Worm (Caenorhabditis elegans): ENCODE data around the gene Y116A8A.6.

Y116A8A.6 gene

DNA sequence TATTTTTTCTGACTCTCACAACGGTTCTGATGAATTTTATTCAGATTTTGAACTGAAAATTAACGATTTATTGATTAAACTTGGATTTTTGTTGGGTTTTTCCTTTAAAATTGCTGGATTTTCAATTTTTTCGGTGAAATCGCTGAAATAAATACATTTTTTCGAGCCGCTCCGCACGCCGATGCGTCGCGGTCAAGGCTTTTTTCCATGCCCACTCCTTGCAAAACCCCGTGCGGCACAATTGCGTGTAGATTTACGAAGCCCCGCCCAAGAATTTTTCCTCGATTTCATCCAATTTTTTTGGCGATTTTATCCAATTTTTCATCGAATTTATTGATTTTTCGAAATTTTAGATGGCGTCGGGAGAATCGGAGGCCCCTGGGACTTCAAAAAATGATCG is 36.9 kb upstream of the Y116A8A.6 start, which contains the start of gene gtsf-1 (continued):
- TF ChIP-seq eor-1 (tag; optimal IDR thresholded peaks at IDR 0.05) (no peak), ZK546.5 (tag; optimal IDR thresholded peaks at IDR 0.05) (no peak), snpc-4 (tag; optimal IDR thresholded peaks at IDR 0.05) (peak; percentile 56), nhr-23 (tag; optimal IDR thresholded peaks at IDR 0.05) (peak; percentile 74), mml-1 (tag; optimal IDR thresholded peaks at IDR 0.05) (no peak), lin-15B (tag; optimal IDR thresholded peaks at IDR 0.05) (peak; percentile 88), daf-12 (tag; optimal IDR thresholded peaks at IDR 0.05) (no peak), ceh-9 (tag; optimal IDR thresholded peaks at IDR 0.05) (no peak), nhr-76 (tag; optimal IDR thresholded peaks at IDR 0.05) (no peak), pha-4 (tag; optimal IDR thresholded peaks at IDR 0.05) (peak; percentile 79)

DNA sequence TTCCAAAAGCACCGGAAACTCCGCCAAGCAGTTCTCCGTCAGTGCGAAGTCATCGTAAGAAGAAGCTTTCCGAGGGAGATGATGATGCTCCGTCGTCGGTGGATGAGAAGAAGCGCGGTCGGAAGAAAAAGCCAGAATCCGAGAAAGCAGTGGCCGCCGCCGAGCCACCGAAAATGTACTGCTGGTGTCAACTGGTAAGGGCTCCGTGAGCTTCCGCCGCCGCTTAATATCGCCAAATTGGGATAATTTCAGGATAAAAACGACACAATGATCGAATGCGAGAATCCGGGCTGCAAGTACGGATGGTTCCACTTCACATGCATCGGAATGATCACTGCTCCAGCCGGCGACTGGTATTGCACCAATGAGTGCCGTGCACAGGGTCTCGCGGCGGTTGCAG is 36.3 kb upstream of the Y116A8A.6 start:
- TF ChIP-seq nhr-12 (tag; optimal IDR thresholded peaks at IDR 0.05) = no peak
- no peak for TF ChIP-seq nhr-77 (tag; optimal IDR thresholded peaks at IDR 0.05)
- TF ChIP-seq nfya-1 (tag; optimal IDR thresholded peaks at IDR 0.05; ENCODE audit: insufficient read depth) = no peak
- TF ChIP-seq elt-3 (tag; optimal IDR thresholded peaks at IDR 0.05) = no peak

DNA sequence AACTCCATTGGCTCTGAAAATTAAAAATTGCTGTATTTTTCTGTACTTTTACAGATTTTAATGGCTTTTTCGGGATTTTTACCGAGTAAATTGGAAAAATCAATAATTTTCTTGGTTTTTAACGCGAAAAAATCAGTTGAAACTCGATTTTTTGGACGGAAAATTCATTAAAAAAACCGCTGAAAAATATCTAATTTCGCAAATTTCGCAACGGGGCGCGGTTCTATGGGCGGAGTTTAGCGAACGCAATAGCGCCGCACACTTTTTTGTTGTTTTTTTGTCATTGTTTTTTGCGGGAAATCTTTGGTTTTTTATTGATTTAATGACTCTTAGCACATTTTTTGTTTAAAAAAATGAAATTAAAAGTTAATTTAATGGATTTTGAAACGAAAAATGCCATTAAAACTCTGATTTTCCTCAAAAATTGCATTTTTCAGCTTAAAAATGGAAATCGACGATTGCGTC is 34.9 kb upstream of the Y116A8A.6 start, which contains the start of the genes mel-46 and lsy-13:
mel-46 (minus strand) TSS at position 51 of the 465 bp plus-strand sequence.
lsy-13 (plus strand) TSS at position 440 of the 465 bp plus-strand sequence.
- peak; percentile 27 for TF ChIP-seq lin-39 (tag; optimal IDR thresholded peaks at IDR 0.05)
- peak; percentile 55 for TF ChIP-seq nfya-1 (tag; optimal IDR thresholded peaks at IDR 0.05; ENCODE audit: insufficient read depth)
- TF ChIP-seq egl-5 (tag; optimal IDR thresholded peaks at IDR 0.05) = no peak
- peak; percentile 60 for TF ChIP-seq skn-1 (tag; optimal IDR thresholded peaks at IDR 0.05)
- no peak for TF ChIP-seq ceh-16 (tag; optimal IDR thresholded peaks at IDR 0.05)
- peak; percentile 37 for TF ChIP-seq nhr-23 (tag; optimal IDR thresholded peaks at IDR 0.05)
- TF ChIP-seq ceh-28 (tag; optimal IDR thresholded peaks at IDR 0.05) = peak; percentile 49
- peak; percentile 82 for TF ChIP-seq pha-4 (tag; optimal IDR thresholded peaks at IDR 0.05)
- no peak for TF ChIP-seq nhr-12 (tag; optimal IDR thresholded peaks at IDR 0.05)
- TF ChIP-seq snpc-4 (tag; optimal IDR thresholded peaks at IDR 0.05) = peak; percentile 68
- no peak for TF ChIP-seq tbx-2 (tag; optimal IDR thresholded peaks at IDR 0.05)
- peak; percentile 33 for TF ChIP-seq R02D3.7 (tag; optimal IDR thresholded peaks at IDR 0.05)
- TF ChIP-seq lin-15B (tag; optimal IDR thresholded peaks at IDR 0.05) = peak; percentile 35
- TF ChIP-seq elt-2 (tag; optimal IDR thresholded peaks at IDR 0.05) = peak; percentile 5
- peak; percentile 45 for TF ChIP-seq hmg-11 (tag; optimal IDR thresholded peaks at IDR 0.05)

DNA sequence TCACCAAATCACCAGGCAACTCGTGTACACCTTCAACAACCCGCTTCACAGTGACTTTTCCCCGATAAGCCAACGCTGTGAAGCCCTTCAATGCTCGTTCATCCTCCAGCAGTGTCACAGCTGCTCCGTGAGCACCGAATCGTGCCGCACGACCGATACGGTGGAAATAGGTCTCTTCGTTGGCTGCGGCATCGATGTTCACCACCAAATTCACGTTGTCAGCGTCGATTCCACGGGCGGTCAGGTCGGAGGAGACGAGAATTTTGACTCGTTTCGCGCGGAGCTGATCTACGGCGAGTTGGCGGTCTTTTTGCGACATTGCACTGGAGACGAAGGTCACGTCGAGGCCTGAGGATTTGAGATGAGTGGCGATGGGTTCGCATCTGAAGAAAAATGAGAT is 32.1 kb upstream of the Y116A8A.6 start:
- TF ChIP-seq elt-2 (tag; optimal IDR thresholded peaks at IDR 0.05) (no peak), skn-1 (tag; optimal IDR thresholded peaks at IDR 0.05) (no peak), ceh-28 (tag; optimal IDR thresholded peaks at IDR 0.05) (no peak), eor-1 (tag; optimal IDR thresholded peaks at IDR 0.05) (no peak), nhr-76 (tag; optimal IDR thresholded peaks at IDR 0.05) (no peak), jun-1 (tag; optimal IDR thresholded peaks at IDR 0.05) (no peak), pqm-1 (tag; optimal IDR thresholded peaks at IDR 0.05) (no peak), mdl-1 (tag; optimal IDR thresholded peaks at IDR 0.05) (no peak), fos-1 (tag; optimal IDR thresholded peaks at IDR 0.05) (no peak), ztf-11 (tag; optimal IDR thresholded peaks at IDR 0.05) (no peak), elt-1 (tag; optimal IDR thresholded peaks at IDR 0.05) (no peak), egl-5 (tag; optimal IDR thresholded peaks at IDR 0.05) (no peak)

DNA sequence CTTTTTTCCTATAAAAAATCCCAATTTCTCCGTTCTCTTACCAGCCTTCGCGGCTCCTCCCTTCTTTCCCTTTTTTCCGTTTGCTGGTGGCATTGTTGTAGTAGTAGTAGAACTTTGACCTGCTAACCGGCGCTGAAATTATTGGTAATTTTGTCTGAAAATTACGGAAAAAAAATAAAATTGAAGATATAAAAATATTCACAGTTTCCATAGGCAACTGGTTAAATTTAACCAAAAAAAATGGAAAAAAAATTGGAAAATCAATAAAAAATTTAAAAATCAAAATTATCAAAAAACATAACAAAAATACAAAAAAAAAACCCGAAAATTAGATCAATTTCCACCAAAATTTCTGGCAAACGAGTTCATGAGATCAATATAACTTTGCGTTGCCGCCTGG is 26.2 kb upstream of the Y116A8A.6 start, which contains the start of gene map-2:
map-2 (minus strand) TSS at position 101 of the 400 bp plus-strand sequence.
- TF ChIP-seq pqm-1 (tag; optimal IDR thresholded peaks at IDR 0.05) (no peak), aly-2 (tag; optimal IDR thresholded peaks at IDR 0.05) (no peak), nhr-11 (tag; optimal IDR thresholded peaks at IDR 0.05) (no peak), eor-1 (tag; optimal IDR thresholded peaks at IDR 0.05) (no peak), mdl-1 (tag; optimal IDR thresholded peaks at IDR 0.05) (no peak), elt-2 (tag; optimal IDR thresholded peaks at IDR 0.05) (no peak), zag-1 (tag; optimal IDR thresholded peaks at IDR 0.05) (no peak), mml-1 (tag; optimal IDR thresholded peaks at IDR 0.05) (no peak), sea-2 (GFP tag; optimal IDR thresholded peaks at IDR 0.05) (no peak), hmg-11 (tag; optimal IDR thresholded peaks at IDR 0.05) (no peak), ztf-4 (tag; optimal IDR thresholded peaks at IDR 0.05) (no peak), nhr-67 (tag; optimal IDR thresholded peaks at IDR 0.05) (no peak)
